Fruit fly (Drosophila melanogaster): ENCODE data around the gene CG4995.

The CG4995 gene

dm6 chr2L:10292066-10292560 is 30.2 kb upstream of the CG4995 start, which contains the start of gene Ufd4 (continued):
- peak; percentile 84 for TF ChIP-seq cg (GFP tag; optimal IDR thresholded peaks at IDR 0.05)
- peak; percentile 33 for TF ChIP-seq CG8290 (GFP tag; optimal IDR thresholded peaks at IDR 0.05)
- no peak for TF ChIP-seq CG8290 (tag; optimal IDR thresholded peaks at IDR 0.05)
- TF ChIP-seq CG17612 (GFP tag; IDR thresholded peaks at IDR 0.05): no peak
- TF ChIP-seq Nf-YB (GFP tag; optimal IDR thresholded peaks at IDR 0.05): peak; percentile 51
- peak; percentile 45 to 80 for TF ChIP-seq Pdp1 (GFP tag; optimal IDR thresholded peaks at IDR 0.05)
- peak; percentile 40; the same call in 1 of the 2 replicates for TF ChIP-seq CG11696 (GFP tag; IDR thresholded peaks at IDR 0.05)
- no peak for TF ChIP-seq fd64A (GFP tag; optimal IDR thresholded peaks at IDR 0.05)
- TF ChIP-seq Ptx1 (GFP tag; IDR thresholded peaks at IDR 0.05): no peak
- TF ChIP-seq Deaf1 (tag; optimal IDR thresholded peaks at IDR 0.05): no peak
- peak; percentile 40; the same call in 2 of the 3 replicates for TF ChIP-seq CG16813 (GFP tag; IDR thresholded peaks at IDR 0.05; ENCODE audit: partially characterized antibody)
- peak; percentile 14 for TF ChIP-seq gfzf (GFP tag; optimal IDR thresholded peaks at IDR 0.05)
- TF ChIP-seq CG33557 (GFP tag; optimal IDR thresholded peaks at IDR 0.05): no peak
- TF ChIP-seq wdn (GFP tag; IDR thresholded peaks at IDR 0.05): 0 out of 2 replicates have a peak, but pooled peaks have one; percentile 41
- peak; percentile 95 for TF ChIP-seq CG30020 (tag; optimal IDR thresholded peaks at IDR 0.05)
- no peak for TF ChIP-seq da (GFP tag; optimal IDR thresholded peaks at IDR 0.05)
- TF ChIP-seq TFAM (GFP tag; optimal IDR thresholded peaks at IDR 0.05): no peak
- TF ChIP-seq bab2 (GFP tag; optimal IDR thresholded peaks at IDR 0.05): peak; percentile 56
- no peak for TF ChIP-seq CG17361 (GFP tag; IDR thresholded peaks at IDR 0.05)
- TF ChIP-seq CG11247 (GFP tag; IDR thresholded peaks at IDR 0.05): no peak
- TF ChIP-seq sens-2 (GFP tag; IDR thresholded peaks at IDR 0.05): no peak
- TF ChIP-seq CG1603 (tag; optimal IDR thresholded peaks at IDR 0.05): no peak
- peak; percentile 57 for TF ChIP-seq CG6765 (GFP tag; optimal IDR thresholded peaks at IDR 0.05)

dm6 chr2L:10294798-10295669 is 27.2 kb upstream of the CG4995 start, which contains the start of gene Hand:
Gene Hand (minus strand): TSS chr2L:10295385.
- TF ChIP-seq Nf-YC (tag; optimal IDR thresholded peaks at IDR 0.05) (peak; percentile 96), Nf-YB (GFP tag; optimal IDR thresholded peaks at IDR 0.05) (peak; percentile 95), amos (GFP tag; IDR thresholded peaks at IDR 0.05; ENCODE audit: partially characterized antibody) (no peak), NFAT (GFP tag; IDR thresholded peaks at IDR 0.05) (no peak), CG2199 (GFP tag; IDR thresholded peaks at IDR 0.05) (0 out of 3 replicates have a peak, but pooled peaks have one; percentile 51), CG10565 (GFP tag; optimal IDR thresholded peaks at IDR 0.05) (no peak), CG5180 (GFP tag; optimal IDR thresholded peaks at IDR 0.05) (peak; percentile 41), Jarid2 (GFP tag; optimal IDR thresholded peaks at IDR 0.05) (peak; percentile 17), bsh (GFP tag; optimal IDR thresholded peaks at IDR 0.05) (no peak)

- TF ChIP-seq CG12155 (GFP tag; optimal IDR thresholded peaks at IDR 0.05) (peak; percentile 91), CG12219 (GFP tag; optimal IDR thresholded peaks at IDR 0.05) (no peak), CG8924 (tag; optimal IDR thresholded peaks at IDR 0.05) (peak; percentile 0), E2f2 (GFP tag; IDR thresholded peaks at IDR 0.05) (0 out of 2 replicates have a peak, but pooled peaks have one; percentile 45), BEAF-32 (GFP tag; optimal IDR thresholded peaks at IDR 0.05) (peak; percentile 15), NC2β (GFP tag; optimal IDR thresholded peaks at IDR 0.05) (peak; percentile 23), CoRest (tag; optimal IDR thresholded peaks at IDR 0.05) (peak; percentile 51), CG7839 (tag; optimal IDR thresholded peaks at IDR 0.05) (peak; percentile 24), CG12769 (tag; optimal IDR thresholded peaks at IDR 0.05) (peak; percentile 63), CG10565 (GFP tag; optimal IDR thresholded peaks at IDR 0.05) (no peak), CG10462 (GFP tag; optimal IDR thresholded peaks at IDR 0.05) (peak; percentile 29), CG8290 (GFP tag; optimal IDR thresholded peaks at IDR 0.05) (peak; percentile 98), CG8290 (tag; optimal IDR thresholded peaks at IDR 0.05) (peak; percentile 87 to 91), Nf-YC (tag; optimal IDR thresholded peaks at IDR 0.05) (peak; percentile 71), Bgb (GFP tag; IDR thresholded peaks at IDR 0.05; ENCODE audit: partially characterized antibody) (peak; percentile 73), CG10979 (tag; optimal IDR thresholded peaks at IDR 0.05) (peak; percentile 7), MESR4 (GFP tag; optimal IDR thresholded peaks at IDR 0.05) (peak; percentile 25), Eip74EF (GFP tag; optimal IDR thresholded peaks at IDR 0.05) (peak in 1 of 2 experiments; percentile 79)
Measured at dm6 chr2L:10298306-10298705, 24.0 kb upstream of the CG4995 start.
